Worm (Caenorhabditis elegans) whole organism, L4/young adult: ENCODE data around the gene F35F11.2.

ENCODE experiments used
- W03F9.2 ChIP-seq: fragments of 150-350 bp; optimal IDR thresholded peaks from 2 replicates; lab custom pipeline; 2014; ENCODE audit warnings: missing biosample characterization, missing genetic modification characterization
- dao-5 ChIP-seq: sonication (generic microtip); optimal IDR thresholded peaks from 2 replicates; lab custom pipeline; 2016; ENCODE audit warnings: missing genotype, missing genetic modification characterization, moderate library complexity, missing compliant biosample characterization
- him-1 ChIP-seq: sonication (generic microtip); optimal IDR thresholded peaks from 2 replicates; lab custom pipeline; 2016; ENCODE audit warnings: missing genotype, missing genetic modification reagents, missing genetic modification characterization, missing compliant biosample characterization

ce11 chrIV:4080846-4081245 lies 40.8 kb downstream of the F35F11.2 start, which contains the start of the genes C35B1.9 and C35B1.3:
- TF ChIP-seq him-1 (tag; lab: Kevin White, UChicago), result no peak
- no peak for TF ChIP-seq W03F9.2 (tag; lab: Kevin White, UChicago)
- TF ChIP-seq dao-5, result no peak
